Worm (Caenorhabditis elegans): ENCODE results near the gene jmjd-5.

Gene jmjd-5

DNA sequence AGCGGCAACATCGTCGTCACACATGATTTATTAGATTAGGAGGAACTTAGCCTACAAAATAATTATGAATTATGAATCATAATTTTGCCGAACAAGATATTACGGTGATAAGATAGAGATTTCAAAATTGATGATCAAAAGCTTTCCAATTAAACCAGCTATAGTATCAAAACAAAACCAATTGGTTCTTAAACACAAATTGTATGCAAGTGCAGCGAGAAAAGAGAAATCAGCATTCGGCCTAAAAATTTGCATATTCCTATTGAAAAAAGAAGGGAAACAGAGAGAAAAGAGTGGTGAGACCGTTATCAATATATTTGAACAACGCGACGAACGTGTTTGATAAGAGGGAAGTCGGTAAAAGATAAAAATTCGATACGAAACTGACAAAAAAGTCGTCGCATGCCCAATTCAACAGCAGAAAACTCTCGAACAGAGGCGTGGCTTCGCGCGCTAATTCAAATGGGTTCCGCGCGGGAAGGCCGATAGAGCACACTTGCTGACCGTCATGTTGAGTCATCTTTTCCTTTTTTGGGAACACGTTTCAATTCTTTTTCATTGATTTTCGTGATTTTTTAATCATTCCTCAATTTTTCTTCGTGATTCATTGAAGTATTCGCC, 49.1 kb upstream of the jmjd-5 start, which contains the start of gene act-2 (continued):
- TF ChIP-seq nhr-20 (tag; optimal IDR thresholded peaks at IDR 0.05) (peak; percentile 86), nhr-85 (tag) (peak; percentile 87), lin-14 (GFP tag; optimal IDR thresholded peaks at IDR 0.05) (peak; percentile 94), C34B4.2 (tag; optimal IDR thresholded peaks at IDR 0.05) (no peak), nhr-47 (tag; optimal IDR thresholded peaks at IDR 0.05) (peak; percentile 73), grh-1 (GFP tag; IDR thresholded peaks at IDR 0.05) (no peak), nhr-76 (tag; optimal IDR thresholded peaks at IDR 0.05) (no peak), hpl-2 (GFP tag; optimal IDR thresholded peaks at IDR 0.05) (no peak), nhr-71 (tag; optimal IDR thresholded peaks at IDR 0.05) (peak; percentile 85), lsy-2 (tag; optimal IDR thresholded peaks at IDR 0.05) (peak; percentile 61 to 74), ets-5 (GFP tag; IDR thresholded peaks at IDR 0.05) (no peak), ztf-4 (tag; optimal IDR thresholded peaks at IDR 0.05) (peak; percentile 31), blmp-1 (tag; optimal IDR thresholded peaks at IDR 0.05) (peak; percentile 28), lir-3 (tag; optimal IDR thresholded peaks at IDR 0.05; ENCODE audit: poor library complexity) (peak; percentile 32), nhr-12 (tag; optimal IDR thresholded peaks at IDR 0.05) (no peak), hlh-4 (tag; optimal IDR thresholded peaks at IDR 0.05) (no peak), fkh-4 (tag; optimal IDR thresholded peaks at IDR 0.05; ENCODE audit: borderline replicate concordance) (no peak), lin-35 (GFP tag; optimal IDR thresholded peaks at IDR 0.05) (peak; percentile 91 to 92), mab-9 (GFP tag; IDR thresholded peaks at IDR 0.05) (no peak), mef-2 (tag; optimal IDR thresholded peaks at IDR 0.05) (no peak), ztf-11 (tag; optimal IDR thresholded peaks at IDR 0.05) (no peak), rnt-1 (tag; optimal IDR thresholded peaks at IDR 0.05) (peak; percentile 18), nhr-11 (tag; optimal IDR thresholded peaks at IDR 0.05) (no peak), sox-4 (tag; optimal IDR thresholded peaks at IDR 0.05) (no peak), ceh-88 (GFP tag; IDR thresholded peaks at IDR 0.05) (no peak; the same call in 1 of the 2 replicates), jun-1 (tag; optimal IDR thresholded peaks at IDR 0.05) (peak; percentile 85), dsc-1 (tag; optimal IDR thresholded peaks at IDR 0.05) (no peak), ces-1 (GFP tag; optimal IDR thresholded peaks at IDR 0.05) (no peak), unc-98 (GFP tag; IDR thresholded peaks at IDR 0.05) (no peak), egl-27 (tag; optimal IDR thresholded peaks at IDR 0.05) (no peak), C04F5.9 (tag; optimal IDR thresholded peaks at IDR 0.05) (no peak), efl-3 (GFP tag; optimal IDR thresholded peaks at IDR 0.05) (no peak), unc-86 (tag; optimal IDR thresholded peaks at IDR 0.05) (peak; percentile 68), unc-130 (tag; optimal IDR thresholded peaks at IDR 0.05) (no peak), zip-4 (GFP tag; optimal IDR thresholded peaks at IDR 0.05) (no peak), hlh-17 (GFP tag; optimal IDR thresholded peaks at IDR 0.05; ENCODE audit: borderline replicate concordance) (no peak), Y116A8C.19 (tag; optimal IDR thresholded peaks at IDR 0.05; ENCODE audit: borderline replicate concordance) (no peak), lin-13 (GFP tag; optimal IDR thresholded peaks at IDR 0.05) (peak; percentile 77), C16A3.4 (tag; optimal IDR thresholded peaks at IDR 0.05) (peak; percentile 66), efl-1 (optimal IDR thresholded peaks at IDR 0.05) (peak; percentile 84 to 87), efl-1 (GFP tag; optimal IDR thresholded peaks at IDR 0.05 in 1 of 2) (peak; percentile 85 to 98), nhr-77 (tag; optimal IDR thresholded peaks at IDR 0.05) (peak; percentile 47)

DNA sequence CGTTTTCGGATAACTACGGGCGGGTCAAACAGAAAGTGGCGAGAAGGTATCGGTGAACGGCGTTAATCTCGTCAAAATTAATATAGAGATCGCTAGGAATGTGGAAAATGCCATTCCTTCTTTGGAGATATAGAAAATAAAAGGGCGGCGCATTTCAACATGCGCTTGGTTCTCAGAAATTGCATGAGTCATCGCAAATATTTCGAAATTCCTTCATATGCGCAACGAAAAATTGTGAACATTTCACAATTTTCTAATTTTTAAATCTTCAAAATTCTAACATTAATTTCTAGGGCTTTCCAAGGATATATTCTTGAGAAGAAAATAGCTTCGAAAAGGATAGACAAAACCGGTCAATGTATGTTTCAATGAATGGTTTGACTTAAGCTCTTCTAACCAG, 48.4 kb upstream of the jmjd-5 start:
- TF ChIP-seq mdl-1 (tag; optimal IDR thresholded peaks at IDR 0.05) = no peak
- TF ChIP-seq sptf-1 (tag; optimal IDR thresholded peaks at IDR 0.05) = no peak
- no peak for TF ChIP-seq lin-13 (GFP tag; optimal IDR thresholded peaks at IDR 0.05)
- TF ChIP-seq jun-1 (tag; optimal IDR thresholded peaks at IDR 0.05) = peak; percentile 66

All from whole organism, L1 larva.